Worm (Caenorhabditis elegans): ENCODE measurements around the gene C34H4.2.

DNA sequence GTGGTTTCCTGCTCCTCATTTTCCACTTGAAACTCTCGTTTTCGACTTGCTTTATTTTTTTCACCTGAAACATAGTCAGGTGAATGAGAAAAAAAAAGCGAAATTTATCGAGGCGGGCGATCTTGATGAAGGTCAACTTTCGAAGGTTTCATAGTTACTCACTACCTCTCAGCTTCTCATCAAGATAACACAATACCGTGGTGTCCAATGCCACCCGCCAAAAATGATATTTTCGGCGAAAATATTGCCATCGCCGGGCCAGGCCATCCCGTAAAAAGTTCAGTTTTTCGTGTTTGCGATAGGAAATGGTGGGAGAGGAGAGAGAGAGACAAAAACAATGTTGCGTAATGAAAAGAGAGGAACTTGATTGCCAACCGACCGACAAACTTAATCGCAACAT lies 6.4 kb upstream of the C34H4.2 start:
- TF ChIP-seq elt-2 (tag; optimal IDR thresholded peaks at IDR 0.05) (no peak), pqm-1 (tag; optimal IDR thresholded peaks at IDR 0.05) (no peak), nhr-12 (tag; optimal IDR thresholded peaks at IDR 0.05) (no peak)
